Worm (Caenorhabditis elegans): ENCODE data around the gene ift-139.

DNA sequence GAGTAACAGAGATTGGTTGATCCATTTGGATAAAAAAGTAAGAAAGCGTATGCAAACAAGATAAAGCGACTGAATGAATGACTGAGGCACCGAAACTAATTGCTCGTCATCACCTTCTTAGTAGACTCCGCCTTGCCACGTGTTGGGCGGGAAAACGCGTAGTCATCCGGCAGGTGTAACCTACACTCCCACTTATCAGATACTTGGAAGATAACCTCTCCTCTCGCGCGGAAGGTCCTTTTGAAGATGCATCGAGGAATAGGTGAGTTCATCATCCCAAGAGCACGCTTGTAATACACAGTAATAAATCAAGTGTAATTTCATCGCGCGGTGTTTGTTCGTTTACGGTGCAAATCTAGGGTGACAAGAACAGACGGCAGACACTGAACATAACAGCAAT, 7.6 kb upstream of the ift-139 start, which contains the start of gene tbx-11:
- TF ChIP-seq lin-11 (tag; optimal IDR thresholded peaks at IDR 0.05) (no peak), sem-4 (tag; optimal IDR thresholded peaks at IDR 0.05) (no peak), ztf-11 (tag; optimal IDR thresholded peaks at IDR 0.05) (no peak), zag-1 (tag; optimal IDR thresholded peaks at IDR 0.05) (no peak), elt-1 (tag; optimal IDR thresholded peaks at IDR 0.05) (no peak), nhr-237 (tag; optimal IDR thresholded peaks at IDR 0.05) (no peak), sma-9 (GFP tag; optimal IDR thresholded peaks at IDR 0.05) (no peak), sma-9 (tag; optimal IDR thresholded peaks at IDR 0.05) (no peak), nhr-23 (tag; optimal IDR thresholded peaks at IDR 0.05) (no peak), nhr-12 (tag; optimal IDR thresholded peaks at IDR 0.05) (no peak)

All from whole organism, L2 larva.